Worm (Caenorhabditis elegans) whole organism, L2 larva: ENCODE data around the gene Y43F8C.16.

Experiments
- ceh-16 ChIP-seq: fragments of 150-350 bp; optimal IDR thresholded peaks from 2 replicates; lab custom pipeline; 2014; ENCODE audit warnings: missing biosample characterization, missing genetic modification characterization
- ceh-82 ChIP-seq: fragments of 150-350 bp; optimal IDR thresholded peaks from 2 replicates; lab custom pipeline; 2014; ENCODE audit warnings: missing biosample characterization, missing genetic modification characterization
- elt-3 ChIP-seq: sonication (generic microtip); optimal IDR thresholded peaks from 2 replicates; lab custom pipeline; 2017; ENCODE audit warnings: missing biosample characterization, missing genetic modification characterization
- lin-11 ChIP-seq: fragments of 150-350 bp; sonication (generic microtip); optimal IDR thresholded peaks from 2 replicates; lab custom pipeline; 2014; ENCODE audit warnings: missing biosample characterization, missing genetic modification characterization, inconsistent platforms, mixed read lengths
- lsy-2 ChIP-seq, 2 experiments: fragments of 150-350 bp in 1 of 2; sonication (generic microtip) in 1 of 2; optimal IDR thresholded peaks; 2 replicates each; lab custom pipeline; 2014 to 2017; ENCODE audit warnings: missing biosample characterization in 2 of 2, missing genetic modification characterization in 2 of 2
- nhr-10 ChIP-seq: sonication (generic microtip); optimal IDR thresholded peaks from 2 replicates; lab custom pipeline; 2017; ENCODE audit warnings: missing biosample characterization, missing genetic modification characterization
- unc-55 ChIP-seq: fragments of 150-350 bp; sonication (generic microtip); optimal IDR thresholded peaks from 3 replicates; lab custom pipeline; 2014; ENCODE audit warnings: missing biosample characterization, missing genetic modification reagents, missing genetic modification characterization
- zag-1 ChIP-seq: fragments of 150-350 bp; optimal IDR thresholded peaks from 2 replicates; lab custom pipeline; 2014; ENCODE audit warnings: missing biosample characterization, missing genetic modification characterization

DNA sequence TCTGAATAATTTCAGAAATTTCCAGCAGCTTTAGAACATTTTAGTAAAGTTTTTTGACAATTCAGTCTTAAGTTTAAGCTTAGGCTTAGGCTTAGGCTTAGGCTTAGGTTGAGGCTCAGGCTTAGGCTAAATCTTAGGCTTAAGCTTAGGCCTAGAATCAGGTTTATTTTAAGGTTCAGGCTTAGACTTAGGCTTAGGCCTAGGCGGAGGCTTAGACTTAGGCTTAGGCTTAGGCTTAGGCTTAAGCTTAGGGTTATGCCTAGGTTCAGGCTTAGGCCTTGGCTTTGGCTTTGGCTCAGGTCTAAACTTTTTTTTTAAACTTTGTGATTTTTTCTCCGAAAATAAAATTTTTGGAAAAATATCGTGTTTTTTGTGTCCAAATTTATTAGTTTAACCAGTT is 3.3 kb upstream of the Y43F8C.16 start:
- TF ChIP-seq ceh-82 (tag; lab: Kevin White, UChicago) (no peak), lsy-2 (tag; optimal IDR thresholded peaks at IDR 0.05; lab: Kevin White, UChicago) (no peak), nhr-10 (tag; lab: Kevin White, UChicago) (no peak), elt-3 (tag; lab: Kevin White, UChicago) (no peak), lin-11 (tag; lab: Kevin White, UChicago) (no peak), ceh-16 (tag; lab: Kevin White, UChicago) (no peak), zag-1 (no peak), unc-55 (no peak)
